Worm (Caenorhabditis elegans) whole organism, L2 larva: ENCODE measurements around the gene F46G11.4.

Experiments used
- C34F6.9 ChIP-seq: fragments of 150-350 bp; optimal IDR thresholded peaks from 2 replicates; lab custom pipeline; 2014; ENCODE audit warnings: missing biosample characterization, missing genetic modification characterization
- F13H6.1 ChIP-seq: sonication (generic microtip); optimal IDR thresholded peaks from 2 replicates; lab custom pipeline; 2016; ENCODE audit warnings: missing genetic modification characterization, missing compliant biosample characterization
- R02D3.7 ChIP-seq: fragments of 150-350 bp; optimal IDR thresholded peaks from 2 replicates; lab custom pipeline; 2014; ENCODE audit warnings: missing biosample characterization, missing genetic modification characterization
- aly-2 ChIP-seq: fragments of 150-350 bp; optimal IDR thresholded peaks from 2 replicates; lab custom pipeline; 2014; ENCODE audit warnings: missing biosample characterization, missing genetic modification characterization
- ama-1 ChIP-seq: fragments of 150-350 bp; optimal IDR thresholded peaks from 2 replicates; lab custom pipeline; 2018; ENCODE audit warnings: inconsistent platforms
- blmp-1 ChIP-seq: sonication (generic microtip); optimal IDR thresholded peaks from 2 replicates; lab custom pipeline; 2017; ENCODE audit warnings: missing genetic modification characterization, mild to moderate bottlenecking, missing compliant biosample characterization, antibody characterized with exemption, moderate library complexity; ENCODE audit not compliant: insufficient read depth
- ceh-16 ChIP-seq: fragments of 150-350 bp; optimal IDR thresholded peaks from 2 replicates; lab custom pipeline; 2014; ENCODE audit warnings: missing biosample characterization, missing genetic modification characterization
- ceh-82 ChIP-seq: fragments of 150-350 bp; optimal IDR thresholded peaks from 2 replicates; lab custom pipeline; 2014; ENCODE audit warnings: missing biosample characterization, missing genetic modification characterization
- dmd-4 ChIP-seq: sonication (generic microtip); optimal IDR thresholded peaks from 2 replicates; lab custom pipeline; 2017; ENCODE audit warnings: missing biosample characterization, missing genetic modification characterization
- elt-1 ChIP-seq: fragments of 150-350 bp; optimal IDR thresholded peaks from 2 replicates; lab custom pipeline; 2014; ENCODE audit warnings: missing biosample characterization, missing genetic modification characterization
- fos-1 ChIP-seq: fragments of 150-350 bp; optimal IDR thresholded peaks from 2 replicates; lab custom pipeline; 2014; ENCODE audit warnings: missing biosample characterization, missing genetic modification characterization
- gmeb-1 ChIP-seq: fragments of 150-350 bp; optimal IDR thresholded peaks from 2 replicates; lab custom pipeline; 2014; ENCODE audit warnings: missing biosample characterization, missing genetic modification characterization
- lin-11 ChIP-seq: fragments of 150-350 bp; sonication (generic microtip); optimal IDR thresholded peaks from 2 replicates; lab custom pipeline; 2014; ENCODE audit warnings: missing biosample characterization, missing genetic modification characterization, inconsistent platforms, mixed read lengths
- lin-13 ChIP-seq: fragments of 150-350 bp; optimal IDR thresholded peaks from 2 replicates; lab custom pipeline; 2014; ENCODE audit warnings: missing biosample characterization, missing genetic modification reagents, missing genetic modification characterization
- lsy-2 ChIP-seq, 2 experiments: fragments of 150-350 bp in 1 of 2; sonication (generic microtip) in 1 of 2; optimal IDR thresholded peaks; 2 replicates each; lab custom pipeline; 2014 to 2017; ENCODE audit warnings: missing biosample characterization in 2 of 2, missing genetic modification characterization in 2 of 2
- mab-5 ChIP-seq: fragments of 150-350 bp; optimal IDR thresholded peaks from 2 replicates; lab custom pipeline; 2014; ENCODE audit warnings: missing biosample characterization, missing genetic modification characterization
- mbf-1 ChIP-seq: sonication (generic microtip); optimal IDR thresholded peaks from 2 replicates; lab custom pipeline; 2017; ENCODE audit warnings: missing biosample characterization, missing genetic modification characterization
- mdl-1 ChIP-seq, 2 experiments: fragments of 150-350 bp in 1 of 2; sonication (generic microtip) in 1 of 2; optimal IDR thresholded peaks; 2 replicates each; lab custom pipeline; 2017; ENCODE audit warnings: missing biosample characterization in 2 of 2, missing genetic modification characterization in 2 of 2
- nhr-10 ChIP-seq: sonication (generic microtip); optimal IDR thresholded peaks from 2 replicates; lab custom pipeline; 2017; ENCODE audit warnings: missing biosample characterization, missing genetic modification characterization
- nhr-11 ChIP-seq: fragments of 150-350 bp; optimal IDR thresholded peaks from 2 replicates; lab custom pipeline; 2014; ENCODE audit warnings: missing biosample characterization, missing genetic modification characterization
- nhr-129 ChIP-seq: fragments of 150-350 bp; optimal IDR thresholded peaks from 2 replicates; lab custom pipeline; 2014; ENCODE audit warnings: missing biosample characterization, missing genetic modification characterization
- nhr-21 ChIP-seq: fragments of 150-350 bp; optimal IDR thresholded peaks from 2 replicates; lab custom pipeline; 2014; ENCODE audit warnings: missing biosample characterization, missing genetic modification characterization
- nhr-23 ChIP-seq: fragments of 150-350 bp; optimal IDR thresholded peaks from 2 replicates; lab custom pipeline; 2014; ENCODE audit warnings: missing biosample characterization, missing genetic modification reagents, missing genetic modification characterization
- nhr-237 ChIP-seq: fragments of 150-350 bp; optimal IDR thresholded peaks from 2 replicates; lab custom pipeline; 2014; ENCODE audit warnings: missing biosample characterization, missing genetic modification characterization
- nhr-77 ChIP-seq: fragments of 150-350 bp; optimal IDR thresholded peaks from 2 replicates; lab custom pipeline; 2014; ENCODE audit warnings: missing biosample characterization, missing genetic modification characterization
- sem-4 ChIP-seq: fragments of 150-350 bp; optimal IDR thresholded peaks from 2 replicates; lab custom pipeline; 2014; ENCODE audit warnings: missing biosample characterization, missing genetic modification reagents, missing genetic modification characterization
- skn-1 ChIP-seq: sonication (generic microtip); optimal IDR thresholded peaks from 2 replicates; lab custom pipeline; 2017; ENCODE audit warnings: missing biosample characterization, missing genetic modification characterization
- sma-3 ChIP-seq: sonication (generic microtip); optimal IDR thresholded peaks from 2 replicates; lab custom pipeline; 2016; ENCODE audit warnings: missing genetic modification reagents, missing genetic modification characterization, missing compliant biosample characterization
- sma-9 ChIP-seq, 2 experiments: fragments of 150-350 bp in 1 of 2; sonication (generic microtip) in 1 of 2; optimal IDR thresholded peaks; 2 replicates each; lab custom pipeline; 2014 to 2016; ENCODE audit warnings: missing genetic modification characterization in 2 of 2, mild to moderate bottlenecking in 1 of 2, missing biosample characterization in 1 of 2, missing compliant biosample characterization in 1 of 2, missing genetic modification reagents in 1 of 2, moderate library complexity in 1 of 2
- snpc-4 ChIP-seq: fragments of 150-350 bp; optimal IDR thresholded peaks from 2 replicates; lab custom pipeline; 2014; ENCODE audit warnings: missing biosample characterization, missing genetic modification characterization
- unc-62 ChIP-seq: fragments of 150-350 bp; optimal IDR thresholded peaks from 2 replicates; lab custom pipeline; 2014; ENCODE audit warnings: missing biosample characterization, missing genetic modification reagents, missing genetic modification characterization
- zag-1 ChIP-seq: fragments of 150-350 bp; optimal IDR thresholded peaks from 2 replicates; lab custom pipeline; 2014; ENCODE audit warnings: missing biosample characterization, missing genetic modification characterization
- ztf-1 ChIP-seq: fragments of 200-800 bp; sonication (Bioruptor generic); conservative IDR thresholded peaks from 2 replicates; pipeline ENCODE4 v1.3.6; 2022; ENCODE audit warnings: missing genetic modification characterization, missing compliant biosample characterization
- ztf-4 ChIP-seq: fragments of 150-350 bp; optimal IDR thresholded peaks from 2 replicates; lab custom pipeline; 2014; ENCODE audit warnings: missing biosample characterization, missing genetic modification characterization

Gene F46G11.4

DNA sequence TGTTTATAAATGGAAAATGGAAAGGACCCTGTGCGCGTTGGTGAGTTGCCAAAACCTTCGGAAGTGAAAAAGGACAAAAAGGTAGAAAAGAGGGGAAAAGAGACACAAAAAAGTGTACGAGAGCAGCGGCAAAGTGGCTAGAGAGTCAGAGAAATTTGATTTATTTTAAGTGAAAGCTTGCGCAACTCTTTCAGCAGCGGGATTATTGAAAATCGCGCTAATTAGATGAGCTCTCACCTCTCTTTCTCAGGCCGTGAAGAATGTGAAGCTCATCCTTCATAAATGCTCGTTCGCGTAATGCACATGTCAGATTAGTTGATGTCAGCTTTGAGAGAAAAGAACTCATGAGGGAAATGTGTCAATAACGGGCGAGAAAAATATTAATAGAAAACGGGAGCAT lies 639 bp upstream of the F46G11.4 start:
- TF ChIP-seq lsy-2 (tag; optimal IDR thresholded peaks at IDR 0.05; lab: Kevin White, UChicago) (no peak), C34F6.9 (tag; lab: Kevin White, UChicago) (peak; percentile 3), nhr-10 (tag; lab: Kevin White, UChicago) (no peak), sem-4 (tag; lab: Kevin White, UChicago) (no peak), fos-1 (tag; lab: Kevin White, UChicago) (no peak), lin-11 (tag; lab: Kevin White, UChicago) (no peak), mbf-1 (tag; lab: Kevin White, UChicago) (no peak), lin-13 (GFP tag; lab: Kevin White, UChicago) (no peak), sma-9 (GFP tag; optimal IDR thresholded peaks at IDR 0.05; lab: Kevin White, UChicago) (peak; percentile 22), sma-9 (tag; optimal IDR thresholded peaks at IDR 0.05; lab: Kevin White, UChicago) (no peak), nhr-129 (tag; lab: Kevin White, UChicago) (no peak), F13H6.1 (tag; lab: Kevin White, UChicago) (peak; percentile 41), nhr-237 (tag; lab: Kevin White, UChicago) (no peak), skn-1 (tag; lab: Kevin White, UChicago) (no peak), ztf-1 (GFP tag; lab: Robert Waterston, UW) (no peak)

DNA sequence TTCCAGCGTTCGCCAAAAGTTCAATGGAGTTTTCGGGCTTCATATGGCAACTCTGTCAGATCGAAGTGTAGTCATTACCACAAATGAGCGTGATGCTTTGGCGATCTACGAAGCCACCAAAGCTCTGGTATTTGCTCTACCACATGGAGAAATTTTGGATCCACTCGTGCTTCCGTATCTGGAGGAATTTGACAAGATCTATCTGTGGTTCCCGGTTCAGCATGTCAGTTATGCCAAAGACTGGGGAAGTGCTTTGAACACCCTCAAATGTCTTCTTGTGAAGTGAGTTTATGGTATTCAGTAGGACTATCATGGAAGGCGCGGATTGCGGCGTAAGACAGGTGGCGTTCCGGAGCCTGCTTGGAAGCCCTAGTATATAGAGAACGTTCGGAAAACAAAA lies 4.2 kb downstream of the F46G11.4 start:
- no peak for TF ChIP-seq fos-1 (tag; lab: Kevin White, UChicago)
- no peak for TF ChIP-seq lsy-2 (tag; optimal IDR thresholded peaks at IDR 0.05; lab: Kevin White, UChicago)
- no peak for TF ChIP-seq C34F6.9 (tag; lab: Kevin White, UChicago)
- TF ChIP-seq ceh-16 (tag; lab: Kevin White, UChicago) = no peak
- no peak for TF ChIP-seq nhr-23 (tag; lab: Kevin White, UChicago)
- TF ChIP-seq elt-1 (tag; lab: Kevin White, UChicago) = no peak
- TF ChIP-seq, all 48 proteins: peak for 0

DNA sequence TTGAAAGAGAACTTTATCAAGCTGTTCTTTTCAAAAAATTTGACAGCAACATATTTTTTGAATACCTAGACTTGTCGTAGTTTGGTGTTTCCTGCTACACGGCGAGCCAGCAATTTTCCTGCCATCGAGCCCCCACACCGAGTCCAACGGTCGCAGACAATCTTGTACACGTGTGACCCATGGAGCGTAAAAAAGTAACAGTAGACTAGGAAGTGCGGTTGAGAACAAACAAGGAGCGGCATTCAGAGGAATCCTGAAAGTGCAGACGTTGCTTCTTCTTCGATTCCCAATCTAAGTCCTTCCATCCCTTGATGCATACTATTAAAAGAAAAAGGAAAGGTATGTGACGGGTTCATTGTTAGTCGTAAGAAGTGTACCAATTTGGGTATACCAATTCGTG lies 7.7 kb downstream of the F46G11.4 start, which contains the start of gene twnk-1:
twnk-1 (plus strand) TSS at position 301 of the 400 bp plus-strand sequence.
- no peak for TF ChIP-seq R02D3.7 (tag; lab: Kevin White, UChicago)
- TF ChIP-seq ztf-4 = no peak
- no peak for TF ChIP-seq nhr-10 (tag; lab: Kevin White, UChicago)
- no peak for TF ChIP-seq sem-4 (tag; lab: Kevin White, UChicago)
- TF ChIP-seq ama-1 = no peak
- TF ChIP-seq ceh-82 (tag; lab: Kevin White, UChicago) = no peak
- no peak for TF ChIP-seq skn-1 (tag; lab: Kevin White, UChicago)
- no peak for TF ChIP-seq blmp-1 (tag; lab: Kevin White, UChicago)
- TF ChIP-seq mbf-1 (tag; lab: Kevin White, UChicago) = no peak
- TF ChIP-seq F13H6.1 (tag; lab: Kevin White, UChicago) = no peak
- no peak for TF ChIP-seq nhr-23 (tag; lab: Kevin White, UChicago)
- no peak for TF ChIP-seq unc-62 (GFP tag; lab: Kevin White, UChicago)
- TF ChIP-seq lsy-2 (tag; optimal IDR thresholded peaks at IDR 0.05; lab: Kevin White, UChicago) = no peak
- TF ChIP-seq nhr-129 (tag; lab: Kevin White, UChicago) = no peak
- no peak for TF ChIP-seq zag-1 (tag; lab: Kevin White, UChicago)
- TF ChIP-seq, all 48 proteins: peak for 0

DNA sequence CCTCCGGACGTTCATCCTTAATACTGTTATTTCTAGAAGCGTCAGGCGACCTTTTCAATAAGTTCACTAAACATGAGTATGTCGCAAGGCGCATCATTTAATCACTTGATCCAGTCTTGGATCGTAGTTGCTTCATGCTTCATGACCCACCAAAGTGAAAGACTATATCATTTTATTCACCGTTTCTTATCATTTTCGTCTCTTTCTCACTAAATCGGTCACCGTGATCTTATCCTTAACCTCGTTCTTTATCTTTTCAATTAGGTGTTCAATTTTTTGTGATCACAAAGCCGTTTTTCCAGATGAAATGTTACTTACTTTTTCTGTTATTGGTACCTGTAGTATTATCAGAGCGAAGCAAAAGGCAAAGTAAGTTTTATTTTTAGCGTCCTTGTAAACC lies 10.7 kb downstream of the F46G11.4 start, which contains the start of gene F46G11.2:
F46G11.2 (plus strand) TSS at position 301 of the 400 bp plus-strand sequence.
- TF ChIP-seq snpc-4 (tag; lab: Kevin White, UChicago) (no peak), C34F6.9 (tag; lab: Kevin White, UChicago) (no peak), nhr-21 (tag; lab: Kevin White, UChicago) (peak; percentile 61), gmeb-1 (tag; lab: Kevin White, UChicago) (no peak)

DNA sequence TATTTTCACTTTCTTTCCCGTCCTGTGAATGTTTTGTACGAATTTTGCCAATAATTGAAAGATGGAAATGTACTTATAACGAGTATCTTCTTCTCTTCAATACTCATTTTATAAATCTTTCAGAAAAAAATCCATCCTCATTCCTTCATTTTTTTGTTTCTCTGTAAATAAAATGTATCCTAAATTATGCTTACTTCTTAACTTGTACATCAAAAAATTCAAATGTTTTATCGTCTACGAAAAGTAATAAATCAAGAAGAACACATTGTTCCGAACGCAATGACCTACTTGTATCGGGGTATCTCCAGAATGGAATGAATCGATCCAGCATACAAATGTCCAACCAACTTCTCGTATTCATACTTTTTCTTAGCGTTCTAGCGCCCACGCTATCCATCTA lies 12.4 kb downstream of the F46G11.4 start, which contains the start of gene F46G11.6:
F46G11.6 (plus strand) TSS at position 301 of the 400 bp plus-strand sequence.
- no peak for TF ChIP-seq mbf-1 (tag; lab: Kevin White, UChicago)
- no peak for TF ChIP-seq lsy-2 (tag; optimal IDR thresholded peaks at IDR 0.05; lab: Kevin White, UChicago)
- no peak for TF ChIP-seq mab-5 (tag; lab: Kevin White, UChicago)
- no peak for TF ChIP-seq dmd-4 (tag; lab: Kevin White, UChicago)
- TF ChIP-seq fos-1 (tag; lab: Kevin White, UChicago) = no peak
- TF ChIP-seq aly-2 (tag; lab: Kevin White, UChicago) = no peak
- TF ChIP-seq nhr-77 = no peak
- no peak for TF ChIP-seq nhr-23 (tag; lab: Kevin White, UChicago)
- TF ChIP-seq nhr-11 (tag; lab: Kevin White, UChicago) = no peak
- no peak for TF ChIP-seq snpc-4 (tag; lab: Kevin White, UChicago)
- TF ChIP-seq sma-9 (GFP tag; optimal IDR thresholded peaks at IDR 0.05; lab: Kevin White, UChicago) = no peak
- no peak for TF ChIP-seq sma-9 (tag; optimal IDR thresholded peaks at IDR 0.05; lab: Kevin White, UChicago)
- no peak for TF ChIP-seq nhr-129 (tag; lab: Kevin White, UChicago)
- no peak for TF ChIP-seq F13H6.1 (tag; lab: Kevin White, UChicago)
- no peak for TF ChIP-seq skn-1 (tag; lab: Kevin White, UChicago)
- TF ChIP-seq mdl-1 (tag; optimal IDR thresholded peaks at IDR 0.05; lab: Kevin White, UChicago) = no peak
- no peak for TF ChIP-seq ceh-82 (tag; lab: Kevin White, UChicago)
- TF ChIP-seq sma-3 (GFP tag; lab: Kevin White, UChicago) = no peak
